Worm (Caenorhabditis elegans): ENCODE measurements around the gene sri-54.
"Not testable (repeated sequence)": the region's sequence is repeated elsewhere in the genome, so short reads cannot be mapped to it uniquely, and the experiment has no call there.

DNA sequence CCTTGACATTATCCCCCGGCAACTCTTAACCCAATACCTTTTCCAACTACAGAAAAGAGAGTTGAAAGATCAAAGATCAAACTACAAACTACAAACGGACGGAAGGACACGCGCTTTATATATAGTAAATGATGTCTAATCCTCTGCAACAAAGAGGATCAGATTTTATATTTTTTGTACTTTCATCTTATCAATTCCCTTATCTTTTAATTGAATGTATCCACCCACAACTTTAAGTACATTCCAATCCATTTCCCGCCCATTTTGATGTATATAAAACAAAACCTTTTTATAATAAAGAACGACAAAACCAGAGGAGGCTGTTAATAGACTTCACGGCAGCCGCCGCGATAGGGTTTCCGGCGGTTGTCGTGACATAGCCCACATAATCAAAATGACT, 40.0 kb upstream of the sri-54 start, which contains the start of gene sri-40:
- TF ChIP-seq ztf-4 (tag; optimal IDR thresholded peaks at IDR 0.05); tbx-2 (tag; optimal IDR thresholded peaks at IDR 0.05); ama-1 (optimal IDR thresholded peaks at IDR 0.05); zag-1 (tag; optimal IDR thresholded peaks at IDR 0.05); ztf-11 (tag; optimal IDR thresholded peaks at IDR 0.05); grh-1 (GFP tag; IDR thresholded peaks at IDR 0.05); lsy-2 (tag; optimal IDR thresholded peaks at IDR 0.05); unc-98 (GFP tag; IDR thresholded peaks at IDR 0.05); C04F5.9 (tag; optimal IDR thresholded peaks at IDR 0.05); fkh-8 (tag; optimal IDR thresholded peaks at IDR 0.05); blmp-1 (tag; optimal IDR thresholded peaks at IDR 0.05); dsc-1 (tag; optimal IDR thresholded peaks at IDR 0.05); unc-62 (GFP tag; optimal IDR thresholded peaks at IDR 0.05); F16B12.6 (tag; optimal IDR thresholded peaks at IDR 0.05): not testable (repeated sequence)

Measured in whole organism, L1 larva.